Fruit fly (Drosophila melanogaster) whole organism, embryonic: ENCODE measurements around the gene TrpA1.
A peak's percentile ranks its signal among the peaks of the same experiment; 100 is the strongest.

Source experiments
- ATbp ChIP-seq: fragments of 200-800 bp; sonication (Bioruptor generic); optimal IDR thresholded peaks from 2 replicates; lab custom pipeline; 2017; ENCODE audit warnings: missing biosample characterization, mild to moderate bottlenecking, missing genetic modification characterization, missing genetic modification reagents
- Asciz ChIP-seq: fragments of 200-800 bp; sonication (Bioruptor generic); optimal IDR thresholded peaks from 2 replicates; lab custom pipeline; 2017; ENCODE audit warnings: missing biosample characterization, mild to moderate bottlenecking, missing genetic modification characterization, missing genetic modification reagents
- B-H2 ChIP-seq: fragments of 200-800 bp; sonication (Bioruptor generic); optimal IDR thresholded peaks from 2 replicates; lab custom pipeline; 2018; ENCODE audit warnings: missing biosample characterization, mild to moderate bottlenecking, missing genetic modification characterization
- BtbVII ChIP-seq: fragments of 200-800 bp; sonication (Bioruptor generic); optimal IDR thresholded peaks from 3 replicates; lab custom pipeline; 2017; ENCODE audit warnings: missing biosample characterization, mild to moderate bottlenecking, missing genetic modification characterization
- CG11247 ChIP-seq: fragments of 200-800 bp; sonication (Bioruptor generic); IDR thresholded peaks from 2 replicates; pipeline ENCODE4 v1.3.6; 2022; ENCODE audit warnings: missing biosample characterization, missing genetic modification characterization
- CG11695 ChIP-seq: fragments of 200-800 bp; sonication (Bioruptor generic); IDR thresholded peaks from 3 replicates; pipeline ENCODE4 v1.3.6; 2022; ENCODE audit warnings: missing biosample characterization, missing genetic modification characterization
- CG11723 ChIP-seq: fragments of 200-800 bp; sonication (Bioruptor generic); optimal IDR thresholded peaks from 2 replicates; lab custom pipeline; 2017; ENCODE audit warnings: missing biosample characterization, mild to moderate bottlenecking, missing genetic modification characterization
- CG14710 ChIP-seq: fragments of 200-800 bp; sonication (Bioruptor generic); optimal IDR thresholded peaks from 3 replicates; lab custom pipeline; 2019; ENCODE audit warnings: missing biosample characterization, mild to moderate bottlenecking, missing genetic modification characterization, moderate library complexity
- CG16813 ChIP-seq: fragments of 200-800 bp; sonication (Bioruptor generic); IDR thresholded peaks from 3 replicates; pipeline ENCODE4 v1.3.6; 2022; ENCODE audit warnings: missing biosample characterization, missing genetic modification characterization; ENCODE audit not compliant: partially characterized antibody
- CG16815 ChIP-seq: fragments of 200-800 bp; sonication (Bioruptor generic); optimal IDR thresholded peaks from 3 replicates; lab custom pipeline; 2017; ENCODE audit warnings: missing biosample characterization, mild to moderate bottlenecking, missing genetic modification characterization
- CG17568 ChIP-seq: fragments of 200-800 bp; sonication (Bioruptor generic); optimal IDR thresholded peaks from 2 replicates; lab custom pipeline; 2018; ENCODE audit warnings: missing biosample characterization, mild to moderate bottlenecking, missing genetic modification characterization, moderate library complexity
- CG17612 ChIP-seq: fragments of 200-800 bp; sonication (Bioruptor generic); IDR thresholded peaks from 2 replicates; pipeline ENCODE4 v1.3.6; 2022; ENCODE audit warnings: missing biosample characterization, missing genetic modification characterization
- CG18599 ChIP-seq: fragments of 200-800 bp; sonication (Bioruptor generic); optimal IDR thresholded peaks from 3 replicates; lab custom pipeline; 2017; ENCODE audit warnings: missing biosample characterization, missing genetic modification characterization, mild to moderate bottlenecking, moderate library complexity, missing genetic modification reagents
- CG2120 ChIP-seq: fragments of 200-800 bp; sonication (Bioruptor generic); optimal IDR thresholded peaks from 3 replicates; lab custom pipeline; 2016; ENCODE audit warnings: missing biosample characterization, missing genetic modification characterization
- CG31441 ChIP-seq: fragments of 200-800 bp; sonication (Bioruptor generic); IDR thresholded peaks from 2 replicates; pipeline ENCODE4 v1.3.6; 2022; ENCODE audit warnings: missing biosample characterization, missing genetic modification characterization
- CG4707 ChIP-seq: fragments of 200-800 bp; sonication (Bioruptor generic); optimal IDR thresholded peaks from 2 replicates; lab custom pipeline; 2018; ENCODE audit warnings: missing biosample characterization, mild to moderate bottlenecking, missing genetic modification characterization, moderate library complexity
- CG8089 ChIP-seq: fragments of 200-800 bp; sonication (Bioruptor generic); optimal IDR thresholded peaks from 3 replicates; lab custom pipeline; 2016; ENCODE audit warnings: missing biosample characterization, missing genetic modification characterization
- Camta ChIP-seq: fragments of 200-800 bp; sonication (Bioruptor generic); optimal IDR thresholded peaks from 2 replicates; lab custom pipeline; 2016; ENCODE audit warnings: missing biosample characterization, missing genetic modification characterization
- CrebB ChIP-seq: fragments of 200-800 bp; sonication (Bioruptor generic); optimal IDR thresholded peaks from 3 replicates; lab custom pipeline; 2018; ENCODE audit warnings: missing biosample characterization, mild to moderate bottlenecking, missing genetic modification characterization
- Dip3 ChIP-seq: fragments of 200-800 bp; sonication (Bioruptor generic); optimal IDR thresholded peaks from 3 replicates; lab custom pipeline; 2016; ENCODE audit warnings: missing biosample characterization, missing genetic modification characterization
- Dp ChIP-seq: fragments of 200-800 bp; sonication (Bioruptor generic); optimal IDR thresholded peaks from 2 replicates; lab custom pipeline; 2018; ENCODE audit warnings: missing biosample characterization, mild to moderate bottlenecking, missing genetic modification characterization, moderate library complexity
- Drgx ChIP-seq: fragments of 200-800 bp; sonication (Bioruptor generic); IDR thresholded peaks from 2 replicates; pipeline ENCODE4 v1.3.6; 2022; ENCODE audit warnings: missing biosample characterization, missing genetic modification characterization
- Ets97D ChIP-seq: fragments of 200-800 bp; sonication (Bioruptor generic); optimal IDR thresholded peaks from 3 replicates; lab custom pipeline; 2016; ENCODE audit warnings: missing biosample characterization, missing genetic modification characterization
- GATAe ChIP-seq: fragments of 200-800 bp; sonication (Bioruptor generic); conservative IDR thresholded peaks from 2 replicates; pipeline ENCODE4 v1.3.6; 2022; ENCODE audit warnings: missing biosample characterization, missing genetic modification characterization
- Gsc ChIP-seq: fragments of 200-800 bp; sonication (Bioruptor generic); IDR thresholded peaks from 2 replicates; pipeline ENCODE4 v1.3.6; 2022; ENCODE audit warnings: missing biosample characterization, missing genetic modification characterization
- Hmx ChIP-seq: fragments of 200-800 bp; sonication (Bioruptor generic); optimal IDR thresholded peaks from 2 replicates; lab custom pipeline; 2016; ENCODE audit warnings: missing biosample characterization, missing genetic modification characterization
- Mad ChIP-seq: fragments of 200-800 bp; sonication (Bioruptor generic); optimal IDR thresholded peaks from 2 replicates; lab custom pipeline; 2016; ENCODE audit warnings: missing biosample characterization, missing genetic modification characterization
- Nf-YB ChIP-seq: fragments of 200-800 bp; sonication (Bioruptor generic); optimal IDR thresholded peaks from 3 replicates; lab custom pipeline; 2019; ENCODE audit warnings: missing biosample characterization, mild to moderate bottlenecking, missing genetic modification characterization, moderate library complexity
- Nf-YC ChIP-seq: fragments of 200-800 bp; optimal IDR thresholded peaks from 3 replicates; lab custom pipeline; 2019; ENCODE audit warnings: missing biosample characterization, mild to moderate bottlenecking, missing genetic modification characterization, moderate library complexity
- Ptx1 ChIP-seq: fragments of 200-800 bp; sonication (Bioruptor generic); IDR thresholded peaks from 2 replicates; pipeline ENCODE4 v1.3.6; 2022; ENCODE audit warnings: missing biosample characterization, missing genetic modification characterization
- Ssrp ChIP-seq: fragments of 200-800 bp; sonication (Bioruptor generic); optimal IDR thresholded peaks from 2 replicates; lab custom pipeline; 2018; ENCODE audit warnings: missing biosample characterization, mild to moderate bottlenecking, missing genetic modification characterization, moderate library complexity
- ac ChIP-seq: fragments of 200-800 bp; sonication (Bioruptor generic); optimal IDR thresholded peaks from 3 replicates; lab custom pipeline; 2017; ENCODE audit warnings: missing biosample characterization, mild to moderate bottlenecking, missing genetic modification characterization
- amos ChIP-seq: fragments of 200-800 bp; sonication (Bioruptor generic); IDR thresholded peaks from 2 replicates; pipeline ENCODE4 v1.3.6; 2022; ENCODE audit warnings: missing biosample characterization, missing genetic modification characterization; ENCODE audit not compliant: partially characterized antibody
- az2 ChIP-seq: fragments of 200-800 bp; sonication (Bioruptor generic); optimal IDR thresholded peaks from 3 replicates; lab custom pipeline; 2016; ENCODE audit warnings: missing biosample characterization, missing genetic modification characterization
- caup ChIP-seq: fragments of 200-800 bp; sonication (Bioruptor generic); optimal IDR thresholded peaks from 3 replicates; lab custom pipeline; 2017; ENCODE audit warnings: missing biosample characterization, mild to moderate bottlenecking, missing genetic modification characterization, moderate library complexity; ENCODE audit not compliant: severe bottlenecking
- emc ChIP-seq: fragments of 200-800 bp; sonication (Bioruptor generic); optimal IDR thresholded peaks from 2 replicates; lab custom pipeline; 2016; ENCODE audit warnings: missing biosample characterization, missing genetic modification characterization
- eve ChIP-seq, 2 experiments: fragments of >200 bp; optimal IDR thresholded peaks; 2 replicates each; lab custom pipeline; 2017; ENCODE audit warnings: missing biosample characterization in 2 of 2, missing genetic modification characterization in 2 of 2
- exex ChIP-seq: fragments of 200-800 bp; sonication (Bioruptor generic); optimal IDR thresholded peaks from 4 replicates; lab custom pipeline; 2018; ENCODE audit warnings: missing biosample characterization, mild to moderate bottlenecking, missing genetic modification characterization, moderate library complexity
- gcm ChIP-seq: fragments of 200-800 bp; sonication (Bioruptor generic); optimal IDR thresholded peaks from 2 replicates; lab custom pipeline; 2019; ENCODE audit warnings: missing biosample characterization, mild to moderate bottlenecking, missing genetic modification characterization, moderate library complexity
- gsb-n ChIP-seq: fragments of 200-800 bp; sonication (Bioruptor generic); optimal IDR thresholded peaks from 3 replicates; lab custom pipeline; 2018; ENCODE audit warnings: missing biosample characterization, mild to moderate bottlenecking, missing genetic modification characterization
- h ChIP-seq: fragments of >200 bp; optimal IDR thresholded peaks from 2 replicates; lab custom pipeline; 2017
- lmd ChIP-seq: fragments of 200-800 bp; sonication (Bioruptor generic); IDR thresholded peaks from 2 replicates; pipeline ENCODE4 v1.3.6; 2022; ENCODE audit warnings: missing biosample characterization, missing genetic modification characterization
- nau ChIP-seq: fragments of 200-800 bp; sonication (Bioruptor generic); optimal IDR thresholded peaks from 3 replicates; lab custom pipeline; 2017; ENCODE audit warnings: missing biosample characterization, mild to moderate bottlenecking, missing genetic modification characterization, missing genetic modification reagents
- p53 ChIP-seq: fragments of 200-800 bp; sonication (Bioruptor generic); optimal IDR thresholded peaks from 2 replicates; lab custom pipeline; 2016; ENCODE audit warnings: missing biosample characterization, missing genetic modification characterization
- pan ChIP-seq, 4 experiments: fragments of >200 bp in 3 of 4; fragments of 200-800 bp in 1 of 4; sonication (Bioruptor generic) in 1 of 4; optimal IDR thresholded peaks in 3 of 4; IDR thresholded peaks in 1 of 4; 2 replicates each; pipeline versions ENCODE4 v1.3.6 to Lab custom; 2017 to 2022; ENCODE audit warnings: missing biosample characterization in 2 of 4, missing genetic modification characterization in 2 of 4, mixed read lengths in 1 of 4
- sens ChIP-seq: fragments of 200-800 bp; sonication (Bioruptor generic); peaks from one replicate; lab custom pipeline; 2016; ENCODE audit warnings: missing biosample characterization, missing genetic modification characterization
- seq ChIP-seq: fragments of 200-800 bp; sonication (Bioruptor generic); IDR thresholded peaks from 2 replicates; pipeline ENCODE4 v1.3.6; 2022; ENCODE audit warnings: missing biosample characterization, missing genetic modification characterization
- stc ChIP-seq: fragments of 200-800 bp; sonication (Bioruptor generic); IDR thresholded peaks from 2 replicates; pipeline ENCODE4 v1.3.6; 2022; ENCODE audit warnings: missing biosample characterization, missing genetic modification characterization
- sug ChIP-seq: fragments of 200-800 bp; optimal IDR thresholded peaks from 2 replicates; lab custom pipeline; 2019; ENCODE audit warnings: missing biosample characterization, mild to moderate bottlenecking, missing genetic modification characterization, moderate library complexity
- yki ChIP-seq: fragments of >200 bp; optimal IDR thresholded peaks from 3 replicates; lab custom pipeline; 2018

Gene TrpA1

DNA sequence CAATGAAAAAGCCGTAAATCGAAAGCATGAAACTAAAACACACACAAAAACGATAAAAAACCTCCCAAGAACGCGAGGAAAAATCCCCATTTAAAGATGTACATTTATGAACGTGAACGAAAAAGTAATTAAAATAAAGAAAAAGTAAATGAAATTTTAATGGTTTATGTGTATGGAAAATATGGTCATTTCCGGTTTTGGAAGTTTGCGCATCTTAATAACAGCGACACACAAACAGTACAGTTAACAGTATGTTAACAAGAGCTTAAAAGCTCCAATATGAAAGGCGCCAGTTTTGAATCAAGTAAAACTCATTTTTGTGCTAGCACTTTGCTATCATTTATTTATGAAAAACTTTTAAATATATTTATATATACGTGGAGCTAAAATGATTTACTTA, 26.9 kb upstream of the TrpA1 start (continued):
- TF ChIP-seq BtbVII (GFP tag; lab: Kevin White, UChicago) (peak; percentile 36), eve (GFP tag; optimal IDR thresholded peaks at IDR 0.05; lab: Kevin White, UChicago) (peak in 1 of 2 experiments; percentile 50), stc (GFP tag; lab: Robert Waterston, UW) (peak; percentile 20; the same call in 1 of the 2 replicates), CrebB (tag; lab: Kevin White, UChicago) (no peak), Dp (GFP tag; lab: Kevin White, UChicago) (peak; percentile 66), sens (GFP tag; lab: Kevin White, UChicago) (peak; percentile 10), CG4707 (GFP tag; lab: Kevin White, UChicago) (no peak), CG14710 (tag; lab: Kevin White, UChicago) (no peak), nau (GFP tag; lab: Kevin White, UChicago) (peak; percentile 5), CG11695 (GFP tag; lab: Robert Waterston, UW) (0 out of 3 replicates have a peak, but pooled peaks have one; percentile 28), CG17568 (peak; percentile 54), Camta (GFP tag; lab: Kevin White, UChicago) (no peak), gcm (no peak), sug (tag; lab: Kevin White, UChicago) (no peak)

- TF ChIP-seq CG18599 (GFP tag; lab: Kevin White, UChicago): peak; percentile 32
- no peak for TF ChIP-seq Nf-YC (tag; lab: Kevin White, UChicago)
- no peak for TF ChIP-seq GATAe
- TF ChIP-seq yki: no peak
- TF ChIP-seq CG17612 (GFP tag; lab: Robert Waterston, UW): no peak
- no peak for TF ChIP-seq exex (tag; lab: Kevin White, UChicago)
- TF ChIP-seq CG16813 (GFP tag; lab: Robert Waterston, UW): no peak
- TF ChIP-seq CG2120: no peak
- no peak for TF ChIP-seq CG11723 (GFP tag; lab: Kevin White, UChicago)
- TF ChIP-seq h (lab: Kevin White, UChicago): no peak
- TF ChIP-seq CG8089 (GFP tag; lab: Kevin White, UChicago): no peak
- TF ChIP-seq CG31441 (GFP tag; lab: Robert Waterston, UW): peak; percentile 17; the same call in 1 of the 2 replicates
- TF ChIP-seq B-H2 (GFP tag; lab: Kevin White, UChicago): no peak
- TF ChIP-seq emc (GFP tag; lab: Kevin White, UChicago): no peak
- peak; percentile 28; the same call in 1 of the 2 replicates for TF ChIP-seq Drgx (GFP tag; lab: Robert Waterston, UW)
- TF ChIP-seq seq (GFP tag; lab: Robert Waterston, UW): no peak
- no peak for TF ChIP-seq pan (optimal IDR thresholded peaks at IDR 0.05; lab: Kevin White, UChicago)
- peak in 1 of 2 experiments; percentile 46 for TF ChIP-seq pan (GFP tag; optimal IDR thresholded peaks at IDR 0.05 in 1 of 2, IDR thresholded peaks at IDR 0.05 in 1 of 2)
- no peak for TF ChIP-seq amos (GFP tag; lab: Robert Waterston, UW)
- no peak for TF ChIP-seq az2 (GFP tag; lab: Kevin White, UChicago)
- TF ChIP-seq Ptx1: no peak; the same call in none of the 2 replicates
- TF ChIP-seq Gsc: no peak
- no peak for TF ChIP-seq Mad
- TF ChIP-seq Hmx (GFP tag; lab: Kevin White, UChicago): no peak
- TF ChIP-seq Ets97D: no peak
- no peak for TF ChIP-seq lmd
- TF ChIP-seq CG11247 (GFP tag; lab: Robert Waterston, UW): no peak
- no peak for TF ChIP-seq ATbp (GFP tag; lab: Kevin White, UChicago)
- TF ChIP-seq ac (GFP tag; lab: Kevin White, UChicago): no peak
- no peak for TF ChIP-seq Ssrp
- no peak for TF ChIP-seq CG16815
- no peak for TF ChIP-seq gsb-n (tag; lab: Kevin White, UChicago)
- TF ChIP-seq Asciz: no peak
- no peak for TF ChIP-seq Nf-YB (GFP tag; lab: Kevin White, UChicago)
- no peak for TF ChIP-seq Dip3 (GFP tag; lab: Kevin White, UChicago)
- TF ChIP-seq p53: no peak
- no peak for TF ChIP-seq caup (GFP tag; lab: Kevin White, UChicago)
Measured at dm6 chr3L:8929527-8929926, 24.5 kb upstream of the TrpA1 start.
